Worm (Caenorhabditis elegans) whole organism, mixed stage, embryonic: ENCODE data around the gene dnc-2.

Experiments
- M03D4.4 ChIP-seq: sonication (generic microtip); optimal IDR thresholded peaks from 2 replicates; lab custom pipeline; 2017; ENCODE audit warnings: mild to moderate bottlenecking, missing genetic modification characterization, missing compliant biosample characterization
- blmp-1 ChIP-seq: fragments of 150-350 bp; optimal IDR thresholded peaks from 2 replicates; lab custom pipeline; 2014; ENCODE audit warnings: missing biosample characterization, missing genetic modification characterization
- ceh-39 ChIP-seq: fragments of 150-350 bp; optimal IDR thresholded peaks from 2 replicates; lab custom pipeline; 2014; ENCODE audit warnings: missing biosample characterization, missing genetic modification characterization
- ceh-43 ChIP-seq: fragments of 200-800 bp; sonication (Bioruptor generic); optimal IDR thresholded peaks from 2 replicates; lab custom pipeline; 2018; ENCODE audit warnings: mild to moderate bottlenecking, missing genetic modification characterization, moderate library complexity, missing compliant biosample characterization
- ceh-83 ChIP-seq: fragments of 200-800 bp; sonication (Bioruptor generic); optimal IDR thresholded peaks from 2 replicates; lab custom pipeline; 2018; ENCODE audit warnings: mild to moderate bottlenecking, missing genetic modification characterization, missing compliant biosample characterization
- ces-1 ChIP-seq: fragments of 150-350 bp; optimal IDR thresholded peaks from 2 replicates; lab custom pipeline; 2014; ENCODE audit warnings: missing biosample characterization, missing genetic modification reagents, missing genetic modification characterization
- cnd-1 ChIP-seq: fragments of 200-800 bp; sonication (Bioruptor generic); optimal IDR thresholded peaks from 2 replicates; lab custom pipeline; 2018; ENCODE audit warnings: mild to moderate bottlenecking, missing genetic modification characterization, missing compliant biosample characterization
- drap-1 ChIP-seq: fragments of 200-800 bp; sonication (Bioruptor generic); optimal IDR thresholded peaks from 3 replicates; lab custom pipeline; 2018; ENCODE audit warnings: mild to moderate bottlenecking, missing genetic modification characterization, missing compliant biosample characterization
- elt-1 ChIP-seq: sonication (generic microtip); optimal IDR thresholded peaks from 2 replicates; lab custom pipeline; 2017; ENCODE audit warnings: missing genetic modification characterization, mild to moderate bottlenecking, missing compliant biosample characterization, antibody characterized with exemption, moderate library complexity, borderline replicate concordance; ENCODE audit not compliant: insufficient read depth
- elt-3 ChIP-seq: fragments of 150-350 bp; optimal IDR thresholded peaks from 2 replicates; lab custom pipeline; 2014; ENCODE audit warnings: missing biosample characterization, missing genetic modification characterization
- flh-1 ChIP-seq: fragments of 200-800 bp; sonication (Bioruptor generic); optimal IDR thresholded peaks from 2 replicates; lab custom pipeline; 2018; ENCODE audit warnings: mild to moderate bottlenecking, missing genetic modification characterization, moderate library complexity, missing compliant biosample characterization
- ham-2 ChIP-seq: fragments of 200-800 bp; sonication (Bioruptor generic); optimal IDR thresholded peaks from 2 replicates; lab custom pipeline; 2018; ENCODE audit warnings: mild to moderate bottlenecking, missing genetic modification characterization, missing compliant biosample characterization
- hlh-1 ChIP-seq: fragments of 150-350 bp; optimal IDR thresholded peaks from 2 replicates; lab custom pipeline; 2014; ENCODE audit warnings: missing biosample characterization, missing genetic modification reagents, missing genetic modification characterization
- lin-13 ChIP-seq: fragments of 150-350 bp; optimal IDR thresholded peaks from 2 replicates; lab custom pipeline; 2014; ENCODE audit warnings: missing biosample characterization, missing genetic modification characterization
- lin-32 ChIP-seq: fragments of 200-800 bp; sonication (Bioruptor generic); optimal IDR thresholded peaks from 2 replicates; lab custom pipeline; 2018; ENCODE audit warnings: mild to moderate bottlenecking, missing genetic modification characterization, missing compliant biosample characterization
- mab-5 ChIP-seq: fragments of 150-350 bp; optimal IDR thresholded peaks from 2 replicates; lab custom pipeline; 2014; ENCODE audit warnings: missing biosample characterization, missing genetic modification characterization
- mep-1 ChIP-seq: fragments of 150-350 bp; optimal IDR thresholded peaks from 2 replicates; lab custom pipeline; 2017; ENCODE audit warnings: missing biosample characterization, missing genetic modification reagents, missing genetic modification characterization, inconsistent platforms
- mls-2 ChIP-seq: sonication (generic microtip); optimal IDR thresholded peaks from 2 replicates; lab custom pipeline; 2016; ENCODE audit warnings: mild to moderate bottlenecking, missing genetic modification characterization, moderate library complexity, missing compliant biosample characterization
- nhr-12 ChIP-seq: fragments of 150-350 bp; optimal IDR thresholded peaks from 2 replicates; lab custom pipeline; 2014; ENCODE audit warnings: missing biosample characterization, missing genetic modification characterization
- nhr-2 ChIP-seq: fragments of 150-350 bp; optimal IDR thresholded peaks from 2 replicates; lab custom pipeline; 2014; ENCODE audit warnings: missing biosample characterization, missing genetic modification characterization
- nhr-237 ChIP-seq: fragments of 150-350 bp; optimal IDR thresholded peaks from 2 replicates; lab custom pipeline; 2014; ENCODE audit warnings: missing biosample characterization, missing genetic modification characterization
- nhr-28 ChIP-seq: fragments of 150-350 bp; optimal IDR thresholded peaks from 2 replicates; lab custom pipeline; 2014; ENCODE audit warnings: missing biosample characterization, missing genetic modification characterization
- nhr-76 ChIP-seq: sonication (generic microtip); optimal IDR thresholded peaks from 2 replicates; lab custom pipeline; 2017; ENCODE audit warnings: missing biosample characterization, missing genetic modification characterization
- pha-4 ChIP-seq: fragments of 150-350 bp; optimal IDR thresholded peaks from 2 replicates; lab custom pipeline; 2018; ENCODE audit warnings: missing biosample characterization, missing genetic modification reagents, missing genetic modification characterization
- sem-2 ChIP-seq: fragments of 200-800 bp; sonication (Bioruptor generic); optimal IDR thresholded peaks from 2 replicates; lab custom pipeline; 2018; ENCODE audit warnings: mild to moderate bottlenecking, missing genetic modification characterization, missing compliant biosample characterization
- snpc-4 ChIP-seq: fragments of 150-350 bp; optimal IDR thresholded peaks from 2 replicates; lab custom pipeline; 2014; ENCODE audit warnings: missing biosample characterization, missing genetic modification characterization
- sptf-1 ChIP-seq: sonication (generic microtip); optimal IDR thresholded peaks from 2 replicates; lab custom pipeline; 2017; ENCODE audit warnings: mild to moderate bottlenecking, missing genetic modification characterization, moderate library complexity, missing compliant biosample characterization
- unc-39 ChIP-seq: fragments of 150-350 bp; optimal IDR thresholded peaks from 2 replicates; lab custom pipeline; 2014; ENCODE audit warnings: missing biosample characterization, missing genetic modification characterization
- unc-62 ChIP-seq: fragments of 150-350 bp; optimal IDR thresholded peaks from 2 replicates; lab custom pipeline; 2014; ENCODE audit warnings: missing biosample characterization, missing genetic modification reagents, missing genetic modification characterization
- zip-8 ChIP-seq: fragments of 150-350 bp; optimal IDR thresholded peaks from 2 replicates; lab custom pipeline; 2014; ENCODE audit warnings: missing biosample characterization, missing genetic modification characterization
- ztf-11 ChIP-seq: fragments of 150-350 bp; optimal IDR thresholded peaks from 2 replicates; lab custom pipeline; 2014; ENCODE audit warnings: missing biosample characterization, missing genetic modification characterization

The dnc-2 gene

DNA sequence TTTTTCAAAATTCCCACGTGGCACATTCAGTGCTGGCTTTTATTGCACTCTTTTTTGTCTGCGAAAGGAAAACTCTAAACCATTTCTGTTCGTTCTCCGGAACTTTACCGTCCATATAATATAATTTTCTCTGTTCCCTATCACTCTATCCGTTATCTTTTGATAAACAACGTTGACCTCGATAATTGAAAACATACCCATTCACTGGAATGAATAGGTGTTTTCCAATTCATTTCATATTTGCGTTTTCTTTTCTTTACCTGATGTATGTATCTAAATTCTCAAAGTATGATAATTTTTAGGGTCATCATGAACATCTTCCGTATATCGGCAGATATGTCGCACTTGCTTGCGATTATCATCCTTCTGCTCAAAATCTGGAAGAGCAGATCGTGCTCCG lies 18.8 kb downstream of the dnc-2 start, which contains the start of gene erd-2.2:
Gene erd-2.2, plus strand, starts transcription at position 301 of the 400 bp plus-strand sequence.
- TF ChIP-seq nhr-12 (tag; lab: Kevin White, UChicago) = no peak
- TF ChIP-seq pha-4 = no peak
- no peak for TF ChIP-seq mls-2 (tag; lab: Kevin White, UChicago)
- no peak for TF ChIP-seq nhr-2 (tag; lab: Kevin White, UChicago)
- no peak for TF ChIP-seq ceh-39 (tag; lab: Kevin White, UChicago)
- TF ChIP-seq blmp-1 = no peak
- no peak for TF ChIP-seq sem-2 (GFP tag; lab: Kevin White, UChicago)
- no peak for TF ChIP-seq sptf-1
- TF ChIP-seq zip-8 = no peak
- TF ChIP-seq nhr-76 (tag; lab: Kevin White, UChicago) = no peak
- TF ChIP-seq mep-1 (tag; lab: Kevin White, UChicago) = no peak
- no peak for TF ChIP-seq snpc-4
- TF ChIP-seq elt-3 (tag; lab: Kevin White, UChicago) = no peak
- no peak for TF ChIP-seq cnd-1 (tag; lab: Kevin White, UChicago)
- TF ChIP-seq M03D4.4 (tag; lab: Kevin White, UChicago) = no peak
- TF ChIP-seq elt-1 (tag; lab: Kevin White, UChicago) = no peak

DNA sequence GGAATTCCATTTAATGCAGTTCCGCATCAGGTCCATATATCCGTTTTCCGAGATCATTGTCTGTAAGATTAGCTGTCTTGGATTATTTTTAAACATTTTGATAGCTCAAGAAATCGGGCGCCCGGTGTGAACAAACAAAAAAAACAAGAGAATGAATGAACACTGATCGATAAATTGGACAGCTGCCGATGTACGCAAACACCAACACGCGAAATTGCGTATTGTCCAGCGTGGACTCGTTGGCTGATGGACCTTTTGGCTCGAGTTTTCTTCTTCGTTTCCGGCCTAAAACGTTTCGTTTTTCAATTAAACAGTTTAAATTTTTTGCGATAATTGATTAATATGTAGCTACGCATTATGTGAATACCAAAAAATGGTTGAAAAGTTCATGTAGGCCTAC lies 19.5 kb downstream of the dnc-2 start, which contains the start of gene dpff-1:
Gene dpff-1, minus strand, starts transcription at position 288 of the 400 bp plus-strand sequence.
- TF ChIP-seq cnd-1 (tag; lab: Kevin White, UChicago) = peak; percentile 7
- no peak for TF ChIP-seq ces-1
- no peak for TF ChIP-seq nhr-12 (tag; lab: Kevin White, UChicago)
- TF ChIP-seq pha-4 = peak; percentile 29
- no peak for TF ChIP-seq zip-8
- TF ChIP-seq sptf-1 = no peak
- TF ChIP-seq lin-13 (tag; lab: Kevin White, UChicago) = peak; percentile 27
- TF ChIP-seq lin-32 (GFP tag; lab: Kevin White, UChicago) = no peak
- TF ChIP-seq nhr-2 (tag; lab: Kevin White, UChicago) = no peak
- TF ChIP-seq mep-1 (tag; lab: Kevin White, UChicago) = peak; percentile 2
- no peak for TF ChIP-seq ceh-83
- TF ChIP-seq hlh-1 (tag; lab: Kevin White, UChicago) = peak; percentile 70
- no peak for TF ChIP-seq elt-1 (tag; lab: Kevin White, UChicago)
- no peak for TF ChIP-seq ham-2 (GFP tag; lab: Kevin White, UChicago)
- peak; percentile 67 for TF ChIP-seq ceh-39 (tag; lab: Kevin White, UChicago)
- no peak for TF ChIP-seq elt-3 (tag; lab: Kevin White, UChicago)
- no peak for TF ChIP-seq flh-1 (GFP tag; lab: Kevin White, UChicago)
- no peak for TF ChIP-seq ztf-11 (tag; lab: Kevin White, UChicago)
- TF ChIP-seq nhr-237 (tag; lab: Kevin White, UChicago) = no peak
- TF ChIP-seq unc-39 (tag; lab: Kevin White, UChicago) = no peak
- no peak for TF ChIP-seq sem-2 (GFP tag; lab: Kevin White, UChicago)
- TF ChIP-seq ceh-43 (GFP tag; lab: Kevin White, UChicago) = peak; percentile 50
- TF ChIP-seq snpc-4 = no peak
- TF ChIP-seq, all 35 proteins: peak for 7

DNA sequence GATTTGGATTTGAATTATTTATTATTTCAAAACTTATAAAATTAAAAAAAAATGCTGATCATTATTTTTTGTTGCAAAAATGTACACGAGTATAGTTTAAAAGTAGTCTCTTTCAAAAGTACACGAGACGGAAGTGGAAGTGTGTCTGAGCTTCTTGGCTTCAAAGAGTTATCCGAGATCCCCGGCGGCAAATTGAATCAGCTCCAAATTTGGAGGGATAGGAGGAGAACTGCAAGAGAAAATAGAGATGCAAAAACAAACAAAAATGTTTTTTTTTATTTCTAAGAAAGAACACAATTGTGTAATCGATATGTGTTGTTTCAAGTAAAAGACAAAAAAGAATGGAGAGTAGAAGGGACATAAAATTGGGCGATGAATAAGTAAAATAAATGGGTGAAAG lies 23.0 kb downstream of the dnc-2 start:
- no peak for TF ChIP-seq mep-1 (tag; lab: Kevin White, UChicago)
- TF ChIP-seq flh-1 (GFP tag; lab: Kevin White, UChicago) = no peak
- peak; percentile 82 for TF ChIP-seq ces-1
- TF ChIP-seq sptf-1 = no peak
- TF ChIP-seq nhr-12 (tag; lab: Kevin White, UChicago) = no peak
- no peak for TF ChIP-seq mab-5 (tag; lab: Kevin White, UChicago)

DNA sequence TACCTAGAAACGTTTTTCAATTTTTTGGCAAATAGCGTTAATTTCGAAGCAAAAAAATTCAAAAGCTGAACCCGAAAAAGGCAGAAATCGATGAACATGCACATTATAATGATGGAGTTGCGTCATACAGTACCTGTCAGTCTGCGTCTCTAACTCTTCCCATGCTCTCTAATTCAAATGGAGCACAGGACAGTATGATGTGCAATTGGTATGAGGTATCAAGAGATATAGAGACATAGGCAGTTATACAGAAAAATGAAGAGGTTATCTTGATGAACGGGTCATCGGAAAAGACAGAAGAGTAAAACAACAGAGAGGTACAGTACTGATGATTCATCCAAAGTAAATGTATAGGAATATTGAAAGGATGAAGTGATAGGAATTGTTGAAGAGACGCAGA lies 24.8 kb downstream of the dnc-2 start:
- no peak for TF ChIP-seq ztf-11 (tag; lab: Kevin White, UChicago)
- TF ChIP-seq zip-8 = peak; percentile 92
- no peak for TF ChIP-seq unc-62 (GFP tag; lab: Kevin White, UChicago)
- no peak for TF ChIP-seq nhr-28 (tag; lab: Kevin White, UChicago)
- no peak for TF ChIP-seq ceh-83
- TF ChIP-seq ceh-39 (tag; lab: Kevin White, UChicago) = peak; percentile 96
- peak; percentile 85 for TF ChIP-seq nhr-2 (tag; lab: Kevin White, UChicago)
- TF ChIP-seq sem-2 (GFP tag; lab: Kevin White, UChicago) = no peak
- no peak for TF ChIP-seq flh-1 (GFP tag; lab: Kevin White, UChicago)
- no peak for TF ChIP-seq drap-1 (GFP tag; lab: Kevin White, UChicago)
- TF ChIP-seq blmp-1 = no peak
- TF ChIP-seq mab-5 (tag; lab: Kevin White, UChicago) = no peak
- no peak for TF ChIP-seq unc-39 (tag; lab: Kevin White, UChicago)
